Worm (Caenorhabditis elegans) whole organism, L4/young adult: ENCODE measurements around the gene F28F8.9.
"Not testable (repeated sequence)": the region's sequence is repeated elsewhere in the genome, so short reads cannot be mapped to it uniquely, and the experiment has no call there.

Experiments
- W03F9.2 ChIP-seq: fragments of 150-350 bp; optimal IDR thresholded peaks from 2 replicates; lab custom pipeline; 2014; ENCODE audit warnings: missing biosample characterization, missing genetic modification characterization
- dao-5 ChIP-seq: sonication (generic microtip); optimal IDR thresholded peaks from 2 replicates; lab custom pipeline; 2016; ENCODE audit warnings: missing genotype, missing genetic modification characterization, moderate library complexity, missing compliant biosample characterization
- him-1 ChIP-seq: sonication (generic microtip); optimal IDR thresholded peaks from 2 replicates; lab custom pipeline; 2016; ENCODE audit warnings: missing genotype, missing genetic modification reagents, missing genetic modification characterization, missing compliant biosample characterization

The F28F8.9 gene

ce11 chrV:15578386-15578785 lies at the start of gene F28F8.9:
TSS of gene F28F8.9 (minus strand) at chrV:15578673.
- TF ChIP-seq W03F9.2 (tag; lab: Kevin White, UChicago) (no peak), him-1 (tag; lab: Kevin White, UChicago) (no peak), dao-5 (tag; lab: Kevin White, UChicago) (no peak)

- no peak for TF ChIP-seq dao-5 (tag; lab: Kevin White, UChicago)
- TF ChIP-seq W03F9.2 (tag; lab: Kevin White, UChicago) = no peak
- no peak for TF ChIP-seq him-1 (tag; lab: Kevin White, UChicago)
These were observed 47.1 kb upstream of the F28F8.9 start, which contains the start of gene C55A1.11 for ce11 chrV:15625561-15625960. TSS of gene C55A1.11 (plus strand) at chrV:15625861.

- TF ChIP-seq dao-5 (tag; lab: Kevin White, UChicago) = no peak
- TF ChIP-seq W03F9.2 (tag; lab: Kevin White, UChicago) = no peak
- no peak for TF ChIP-seq him-1 (tag; lab: Kevin White, UChicago)
These were observed 43.0 kb upstream of the F28F8.9 start, which contains the start of gene C55A1.1 for ce11 chrV:15621518-15621917. TSS of gene C55A1.1 (plus strand) at chrV:15621818.

ce11 chrV:15614534-15614933 lies 36.1 kb upstream of the F28F8.9 start:
- no peak for TF ChIP-seq dao-5 (tag; lab: Kevin White, UChicago)
- no peak for TF ChIP-seq W03F9.2 (tag; lab: Kevin White, UChicago)
- TF ChIP-seq him-1 (tag; lab: Kevin White, UChicago) = no peak

ce11 chrV:15612886-15613285 lies 34.4 kb upstream of the F28F8.9 start, which contains the start of gene str-263:
TSS of gene str-263 (plus strand) at chrV:15613186.
- no peak for TF ChIP-seq W03F9.2 (tag; lab: Kevin White, UChicago)
- TF ChIP-seq him-1 (tag; lab: Kevin White, UChicago) = no peak
- no peak for TF ChIP-seq dao-5 (tag; lab: Kevin White, UChicago)

ce11 chrV:15610350-15610940 lies 32.0 kb upstream of the F28F8.9 start, which contains the start of the genes fbxa-153 and str-12:
TSS of gene fbxa-153 (minus strand) at chrV:15610384.
TSS of gene str-12 (plus strand) at chrV:15610890.
- TF ChIP-seq dao-5 (tag; lab: Kevin White, UChicago) (no peak), him-1 (tag; lab: Kevin White, UChicago) (no peak), W03F9.2 (tag; lab: Kevin White, UChicago) (no peak)

ce11 chrV:15605045-15605444 lies 26.6 kb upstream of the F28F8.9 start, which contains the start of gene fbxa-154:
TSS of gene fbxa-154 (minus strand) at chrV:15605145.
- TF ChIP-seq W03F9.2 (tag; lab: Kevin White, UChicago) (no peak), him-1 (tag; lab: Kevin White, UChicago) (no peak), dao-5 (tag; lab: Kevin White, UChicago) (no peak)

ce11 chrV:15602253-15602652 lies 23.8 kb upstream of the F28F8.9 start, which contains the start of gene fbxa-152:
TSS of gene fbxa-152 (minus strand) at chrV:15602353.
- TF ChIP-seq W03F9.2 (tag; lab: Kevin White, UChicago) (no peak), dao-5 (tag; lab: Kevin White, UChicago) (no peak), him-1 (tag; lab: Kevin White, UChicago) (no peak)

ce11 chrV:15599762-15600161 lies 21.3 kb upstream of the F28F8.9 start, which contains the start of gene B0391.14:
TSS of gene B0391.14 (minus strand) at chrV:15599862.
- TF ChIP-seq him-1, dao-5, W03F9.2 (tag; lab: Kevin White, UChicago): not testable (repeated sequence)

ce11 chrV:15594573-15594972 lies 16.1 kb upstream of the F28F8.9 start, which contains the start of gene fbxa-139:
TSS of gene fbxa-139 (minus strand) at chrV:15594673.
- TF ChIP-seq dao-5 (tag; lab: Kevin White, UChicago) (no peak), him-1 (tag; lab: Kevin White, UChicago) (no peak), W03F9.2 (tag; lab: Kevin White, UChicago) (no peak)

ce11 chrV:15590183-15590667 lies 11.8 kb upstream of the F28F8.9 start, which contains the start of gene F28F8.7:
TSS of gene F28F8.7 (minus strand) at chrV:15590617.
- TF ChIP-seq him-1 (tag; lab: Kevin White, UChicago) = peak; percentile 92

ce11 chrV:15577395-15577896 lies 1.0 kb downstream of the F28F8.9 start, which contains the start of gene atx-3:
TSS of gene atx-3 (minus strand) at chrV:15577445.
- TF ChIP-seq dao-5 (tag; lab: Kevin White, UChicago) (no peak), W03F9.2 (tag; lab: Kevin White, UChicago) (no peak), him-1 (tag; lab: Kevin White, UChicago) (no peak)

ce11 chrV:15575305-15575704 lies 3.2 kb downstream of the F28F8.9 start, which contains the start of gene mdt-28:
TSS of gene mdt-28 (minus strand) at chrV:15575405.
- TF ChIP-seq W03F9.2 (tag; lab: Kevin White, UChicago) = no peak
- no peak for TF ChIP-seq him-1 (tag; lab: Kevin White, UChicago)
- no peak for TF ChIP-seq dao-5 (tag; lab: Kevin White, UChicago)
